Worm (Caenorhabditis elegans) whole organism, young adult: ENCODE results near the gene rme-4.

ENCODE experiments used
- B0019.2 ChIP-seq: fragments of 200-800 bp; sonication (Bioruptor generic); conservative IDR thresholded peaks from 2 replicates; pipeline ENCODE4 v1.3.6; 2022; ENCODE audit warnings: missing genetic modification reagents, missing genetic modification characterization, missing compliant biosample characterization
- B0336.3 ChIP-seq: fragments of 200-800 bp; sonication (Bioruptor generic); IDR thresholded peaks from 2 replicates; pipeline ENCODE4 v1.3.6; 2022; ENCODE audit warnings: missing genetic modification characterization, missing compliant biosample characterization
- F22D6.2 ChIP-seq: sonication (generic microtip); optimal IDR thresholded peaks from 2 replicates; lab custom pipeline; 2016; ENCODE audit warnings: mild to moderate bottlenecking, missing genetic modification characterization, missing compliant biosample characterization
- F39B2.1 ChIP-seq: fragments of 200-800 bp; sonication (Bioruptor generic); IDR thresholded peaks from 2 replicates; pipeline ENCODE4 v1.3.6; 2022; ENCODE audit warnings: missing genetic modification reagents, missing genetic modification characterization, missing compliant biosample characterization
- F52B5.7 ChIP-seq: sonication (generic microtip); optimal IDR thresholded peaks from 2 replicates; lab custom pipeline; 2016; ENCODE audit warnings: mild to moderate bottlenecking, missing genetic modification characterization, missing compliant biosample characterization
- F57A8.1 ChIP-seq: fragments of 200-800 bp; sonication (Bioruptor generic); optimal IDR thresholded peaks from 2 replicates; lab custom pipeline; 2018; ENCODE audit warnings: mild to moderate bottlenecking, missing genetic modification characterization, moderate library complexity, missing compliant biosample characterization
- Y79H2A.3 ChIP-seq: fragments of 200-800 bp; sonication (Bioruptor generic); conservative IDR thresholded peaks from 2 replicates; pipeline ENCODE4 v1.3.6; 2022; ENCODE audit warnings: missing genetic modification reagents, missing genetic modification characterization, missing compliant biosample characterization
- akir-1 ChIP-seq: fragments of 200-800 bp; sonication (Bioruptor generic); optimal IDR thresholded peaks from 2 replicates; lab custom pipeline; 2018; ENCODE audit warnings: mild to moderate bottlenecking, missing genetic modification characterization, moderate library complexity, missing compliant biosample characterization
- attf-3 ChIP-seq: fragments of 200-800 bp; sonication (Bioruptor generic); conservative IDR thresholded peaks from 2 replicates; pipeline ENCODE4 v1.3.6; 2022; ENCODE audit warnings: missing genetic modification reagents, missing genetic modification characterization, missing compliant biosample characterization
- attf-5 ChIP-seq: fragments of 200-800 bp; sonication (Bioruptor generic); optimal IDR thresholded peaks from 2 replicates; lab custom pipeline; 2018; ENCODE audit warnings: mild to moderate bottlenecking, missing genetic modification characterization, missing compliant biosample characterization
- cebp-1 ChIP-seq, 2 experiments: fragments of 200-800 bp in 1 of 2; sonication (Bioruptor generic) in 1 of 2; sonication (generic microtip) in 1 of 2; IDR thresholded peaks in 1 of 2; optimal IDR thresholded peaks in 1 of 2; 2 replicates each; pipeline versions ENCODE4 v1.3.6 to Lab custom; 2017 to 2022; ENCODE audit warnings: missing compliant biosample characterization in 2 of 2, missing genetic modification characterization in 2 of 2, mild to moderate bottlenecking in 1 of 2, missing genetic modification reagents in 1 of 2, moderate library complexity in 1 of 2
- ceh-79 ChIP-seq: sonication (generic microtip); optimal IDR thresholded peaks from 2 replicates; lab custom pipeline; 2017; ENCODE audit warnings: mild to moderate bottlenecking, missing genetic modification characterization, missing compliant biosample characterization
- chd-7 ChIP-seq: sonication (generic microtip); optimal IDR thresholded peaks from 2 replicates; lab custom pipeline; 2016; ENCODE audit warnings: mild to moderate bottlenecking, missing genetic modification characterization, moderate library complexity, missing compliant biosample characterization
- efl-1 ChIP-seq: fragments of 150-350 bp; optimal IDR thresholded peaks from 2 replicates; lab custom pipeline; 2014; ENCODE audit warnings: missing biosample characterization, missing genetic modification reagents, missing genetic modification characterization
- ets-4 ChIP-seq: fragments of 200-800 bp; sonication (Bioruptor generic); optimal IDR thresholded peaks from 2 replicates; lab custom pipeline; 2018; ENCODE audit warnings: mild to moderate bottlenecking, missing genetic modification characterization, missing compliant biosample characterization
- hlh-12 ChIP-seq: sonication (generic microtip); optimal IDR thresholded peaks from 2 replicates; lab custom pipeline; 2016; ENCODE audit warnings: missing genetic modification characterization, missing compliant biosample characterization
- hmg-1.2 ChIP-seq: fragments of 200-800 bp; sonication (Bioruptor generic); IDR thresholded peaks from 2 replicates; pipeline ENCODE4 v1.3.6; 2022; ENCODE audit warnings: missing genetic modification reagents, missing genetic modification characterization, missing compliant biosample characterization
- hmg-20 ChIP-seq: fragments of 200-800 bp; sonication (Bioruptor generic); IDR thresholded peaks from 2 replicates; pipeline ENCODE4 v1.3.6; 2022; ENCODE audit warnings: missing genetic modification reagents, missing genetic modification characterization, missing compliant biosample characterization
- hrde-1 ChIP-seq: sonication (generic microtip); optimal IDR thresholded peaks from 2 replicates; lab custom pipeline; 2016; ENCODE audit warnings: missing genetic modification characterization, mild to moderate bottlenecking, missing compliant biosample characterization, moderate library complexity, missing genotype, missing genetic modification reagents, borderline replicate concordance
- hsf-1 ChIP-seq: fragments of 200-800 bp; sonication (Bioruptor generic); IDR thresholded peaks from 2 replicates; pipeline ENCODE4 v1.3.6; 2022; ENCODE audit warnings: missing genetic modification reagents, missing genetic modification characterization, missing compliant biosample characterization
- madf-8 ChIP-seq: fragments of 200-800 bp; sonication (Bioruptor generic); conservative IDR thresholded peaks from 2 replicates; pipeline ENCODE4 v1.3.6; 2022; ENCODE audit warnings: missing genetic modification reagents, missing genetic modification characterization, missing compliant biosample characterization
- mcd-1 ChIP-seq: fragments of 200-800 bp; sonication (Bioruptor generic); IDR thresholded peaks from 2 replicates; pipeline ENCODE4 v1.3.6; 2022; ENCODE audit warnings: missing genetic modification reagents, missing genetic modification characterization, missing compliant biosample characterization
- nfya-1 ChIP-seq: sonication (generic microtip); optimal IDR thresholded peaks from 2 replicates; lab custom pipeline; 2017; ENCODE audit warnings: antibody characterized with exemption, missing compliant biosample characterization, missing genetic modification characterization, borderline replicate concordance; ENCODE audit not compliant: insufficient read depth
- nfya-2 ChIP-seq: fragments of 200-800 bp; sonication (Bioruptor generic); IDR thresholded peaks from 2 replicates; pipeline ENCODE4 v1.3.6; 2022; ENCODE audit warnings: missing genetic modification reagents, missing genetic modification characterization, missing compliant biosample characterization
- nfyb-1 ChIP-seq: fragments of 200-800 bp; sonication (Bioruptor generic); IDR thresholded peaks from 2 replicates; pipeline ENCODE4 v1.3.6; 2022; ENCODE audit warnings: missing genetic modification reagents, missing genetic modification characterization, missing compliant biosample characterization
- nhr-120 ChIP-seq: fragments of 200-800 bp; sonication (Bioruptor generic); IDR thresholded peaks from 2 replicates; pipeline ENCODE4 v1.3.6; 2022; ENCODE audit warnings: missing genetic modification characterization, missing compliant biosample characterization
- nhr-80 ChIP-seq: sonication (generic microtip); optimal IDR thresholded peaks from 2 replicates; lab custom pipeline; 2016; ENCODE audit warnings: missing genetic modification characterization, missing compliant biosample characterization
- pbrm-1 ChIP-seq: fragments of 200-800 bp; sonication (Bioruptor generic); IDR thresholded peaks from 2 replicates; pipeline ENCODE4 v1.3.6; 2022; ENCODE audit warnings: missing genetic modification reagents, missing genetic modification characterization, missing compliant biosample characterization
- snpc-1.3 ChIP-seq: sonication (generic microtip); optimal IDR thresholded peaks from 2 replicates; lab custom pipeline; 2017; ENCODE audit warnings: missing genetic modification characterization, mild to moderate bottlenecking, missing compliant biosample characterization, antibody characterized with exemption, moderate library complexity, missing genotype, missing genetic modification reagents; ENCODE audit not compliant: insufficient read depth
- somi-1 ChIP-seq: fragments of 200-800 bp; sonication (Bioruptor generic); optimal IDR thresholded peaks from 2 replicates; lab custom pipeline; 2018; ENCODE audit warnings: mild to moderate bottlenecking, missing genetic modification characterization, missing compliant biosample characterization
- tbp1 ChIP-seq: fragments of 200-800 bp; sonication (Bioruptor generic); optimal IDR thresholded peaks from 2 replicates; lab custom pipeline; 2018; ENCODE audit warnings: mild to moderate bottlenecking, missing genetic modification characterization, missing compliant biosample characterization
- tlf-1 ChIP-seq: fragments of 200-800 bp; sonication (Bioruptor generic); optimal IDR thresholded peaks from 2 replicates; lab custom pipeline; 2018; ENCODE audit warnings: mild to moderate bottlenecking, missing genetic modification characterization, missing compliant biosample characterization
- unc-130 ChIP-seq: sonication (generic microtip); optimal IDR thresholded peaks from 2 replicates; lab custom pipeline; 2016; ENCODE audit warnings: missing genetic modification reagents, missing genetic modification characterization, missing compliant biosample characterization
- zim-3 ChIP-seq: sonication (generic microtip); optimal IDR thresholded peaks from 2 replicates; lab custom pipeline; 2017; ENCODE audit warnings: mild to moderate bottlenecking, missing genetic modification characterization, moderate library complexity, missing compliant biosample characterization

rme-4 gene

DNA sequence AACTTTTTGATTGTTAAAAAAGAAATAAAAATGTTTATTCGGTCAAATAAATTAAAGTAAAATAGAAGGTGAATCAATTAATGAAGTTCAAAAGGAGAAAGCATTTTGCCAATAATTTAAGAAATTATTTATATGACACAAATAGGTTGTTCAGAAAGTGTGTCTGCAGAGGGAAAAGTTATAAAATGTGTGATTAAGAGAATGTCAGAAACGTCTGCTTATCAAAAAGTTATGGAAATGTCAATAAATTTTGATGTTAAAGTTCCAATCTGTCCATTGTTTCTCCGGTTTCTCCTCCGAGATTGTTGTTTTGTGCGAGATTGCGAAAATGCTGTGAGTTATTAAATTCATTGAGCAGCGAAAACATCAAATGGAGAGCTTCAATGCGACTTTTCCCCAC, at the start of gene rme-4:
TSS of gene rme-4 (minus strand) at position 168 of the 400 bp plus-strand sequence.
- TF ChIP-seq Y79H2A.3 (GFP tag; lab: Robert Waterston, UW) = no peak
- TF ChIP-seq attf-5 (GFP tag; lab: Kevin White, UChicago) = no peak
- TF ChIP-seq nfya-2 (GFP tag; lab: Robert Waterston, UW) = no peak
- TF ChIP-seq nhr-80 (tag; lab: Kevin White, UChicago) = peak; percentile 65

DNA sequence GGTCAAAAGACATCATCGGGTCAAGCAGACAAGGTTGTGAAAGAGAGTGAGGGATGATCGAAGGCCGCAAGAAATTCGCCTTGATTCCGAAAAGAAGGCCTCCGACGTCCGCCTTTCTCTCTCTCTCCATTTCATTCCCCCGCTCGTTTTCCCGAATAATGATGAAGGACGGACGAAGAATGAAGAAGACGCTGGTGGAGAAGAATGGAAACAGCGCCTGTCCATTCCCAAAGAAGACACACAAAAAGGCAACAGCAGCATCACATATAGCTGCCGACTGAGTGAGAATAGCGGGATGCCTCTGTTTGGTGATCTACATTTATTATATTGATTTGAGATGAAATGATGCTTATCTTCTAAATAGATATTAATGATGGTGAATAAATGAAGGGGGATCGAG, 49.6 kb upstream of the rme-4 start:
- TF ChIP-seq F52B5.7 (tag; lab: Kevin White, UChicago) (no peak), efl-1 (GFP tag; lab: Kevin White, UChicago) (no peak), ceh-79 (tag; lab: Kevin White, UChicago) (no peak), F39B2.1 (GFP tag; lab: Robert Waterston, UW) (no peak), B0336.3 (GFP tag; lab: Robert Waterston, UW) (no peak), ets-4 (GFP tag; lab: Kevin White, UChicago) (no peak), hsf-1 (GFP tag; lab: Robert Waterston, UW) (no peak), F22D6.2 (no peak), Y79H2A.3 (GFP tag; lab: Robert Waterston, UW) (no peak), madf-8 (GFP tag; lab: Robert Waterston, UW) (no peak), nfya-1 (no peak), pbrm-1 (GFP tag; lab: Robert Waterston, UW) (no peak), tbp1 (GFP tag; lab: Kevin White, UChicago) (no peak), attf-3 (GFP tag; lab: Robert Waterston, UW) (no peak), chd-7 (tag; lab: Kevin White, UChicago) (no peak), F57A8.1 (GFP tag; lab: Kevin White, UChicago) (no peak), B0019.2 (GFP tag; lab: Robert Waterston, UW) (no peak), snpc-1.3 (tag; lab: Kevin White, UChicago) (no peak), hrde-1 (tag; lab: Kevin White, UChicago) (no peak)
- TF ChIP-seq, all 124 proteins: peak for 0

DNA sequence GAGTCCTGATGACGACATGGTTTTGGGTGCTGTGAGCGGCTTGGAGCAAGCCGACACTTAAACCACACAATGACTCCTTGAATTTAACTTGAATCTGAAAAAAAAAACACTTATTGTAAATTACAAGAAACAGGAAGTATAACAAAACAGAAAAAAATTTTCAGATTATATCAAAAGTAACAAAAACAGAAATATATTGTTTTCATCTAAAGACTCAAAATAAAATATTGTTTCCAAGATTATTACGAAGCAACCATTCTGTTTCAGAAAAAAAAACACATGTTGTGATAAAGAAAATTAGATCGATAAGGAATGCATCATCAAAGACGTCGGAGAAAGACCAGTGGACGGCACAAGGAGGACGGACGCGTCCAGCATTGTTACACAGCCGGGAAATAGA, 48.9 kb upstream of the rme-4 start, which contains the start of gene mig-15:
TSS of gene mig-15 (minus strand) at position 101 of the 400 bp plus-strand sequence.
- TF ChIP-seq somi-1 (no peak), nhr-120 (no peak), tlf-1 (GFP tag; lab: Kevin White, UChicago) (no peak), mcd-1 (GFP tag; lab: Robert Waterston, UW) (no peak), hmg-1.2 (GFP tag; lab: Robert Waterston, UW) (no peak), hlh-12 (tag; lab: Kevin White, UChicago) (no peak), zim-3 (no peak), unc-130 (GFP tag; lab: Kevin White, UChicago) (no peak), nfyb-1 (GFP tag; lab: Robert Waterston, UW) (no peak), hmg-20 (GFP tag; lab: Robert Waterston, UW) (no peak), ets-4 (GFP tag; lab: Kevin White, UChicago) (no peak)

DNA sequence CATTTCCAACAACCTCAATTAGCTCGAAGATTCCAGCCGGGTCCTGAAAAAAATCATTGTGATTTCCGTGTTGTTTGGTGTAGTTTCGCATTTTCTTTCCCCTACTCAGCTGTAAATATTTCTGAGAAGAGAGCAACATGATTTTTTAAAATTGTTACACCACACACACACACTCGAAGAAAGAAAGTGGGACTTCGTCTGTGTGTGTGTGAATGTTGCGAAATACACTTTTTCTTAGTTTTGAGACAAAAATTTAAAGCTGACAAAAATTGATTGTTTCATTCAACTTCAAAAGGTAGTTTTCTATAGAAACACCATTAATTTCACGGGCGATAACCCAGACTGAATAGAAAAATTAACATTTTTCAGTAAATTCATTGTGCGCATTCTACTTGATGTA, 48.5 kb upstream of the rme-4 start:
- TF ChIP-seq akir-1 (GFP tag; lab: Kevin White, UChicago) = no peak
- peak; percentile 58; the same call in 1 of the 2 replicates for TF ChIP-seq cebp-1 (GFP tag; IDR thresholded peaks at IDR 0.05; lab: Robert Waterston, UW)
- peak; percentile 90 for TF ChIP-seq cebp-1 (tag; optimal IDR thresholded peaks at IDR 0.05; lab: Kevin White, UChicago)
